Worm (Caenorhabditis elegans) whole organism, late embryonic: Measurements from ENCODE around the gene F48E3.6.

Experiments
- C38D4.7 ChIP-seq: fragments of 200-800 bp; sonication (Bioruptor generic); optimal IDR thresholded peaks from 2 replicates; lab custom pipeline; 2018; ENCODE audit warnings: mild to moderate bottlenecking, missing genetic modification characterization, moderate library complexity, missing compliant biosample characterization
- F13H6.1 ChIP-seq: sonication (generic microtip); optimal IDR thresholded peaks from 2 replicates; lab custom pipeline; 2016; ENCODE audit warnings: missing genetic modification characterization, missing compliant biosample characterization
- K02D7.2 ChIP-seq: sonication (generic microtip); optimal IDR thresholded peaks from 2 replicates; lab custom pipeline; 2017; ENCODE audit warnings: mild to moderate bottlenecking, missing genetic modification characterization, missing compliant biosample characterization
- K09A11.1 ChIP-seq: sonication (generic microtip); optimal IDR thresholded peaks from 2 replicates; lab custom pipeline; 2017; ENCODE audit warnings: antibody characterized with exemption, mild to moderate bottlenecking, missing genetic modification characterization, missing compliant biosample characterization; ENCODE audit not compliant: insufficient read depth
- T23F11.4 ChIP-seq: fragments of 200-800 bp; sonication (Bioruptor generic); optimal IDR thresholded peaks from 2 replicates; lab custom pipeline; 2018; ENCODE audit warnings: mild to moderate bottlenecking, missing genetic modification characterization, missing compliant biosample characterization
- Y22D7AL.16 ChIP-seq: sonication (generic microtip); optimal IDR thresholded peaks from 2 replicates; lab custom pipeline; 2016; ENCODE audit warnings: missing genetic modification characterization, missing compliant biosample characterization
- ama-1 ChIP-seq: fragments of 150-350 bp; optimal IDR thresholded peaks from 2 replicates; lab custom pipeline; 2014
- ceh-14 ChIP-seq: sonication (generic microtip); optimal IDR thresholded peaks from 2 replicates; lab custom pipeline; 2016; ENCODE audit warnings: missing genotype, missing genetic modification characterization, missing compliant biosample characterization
- ceh-18 ChIP-seq: sonication (generic microtip); optimal IDR thresholded peaks from 2 replicates; lab custom pipeline; 2016; ENCODE audit warnings: missing genetic modification characterization, missing compliant biosample characterization
- ceh-22 ChIP-seq: sonication (generic microtip); optimal IDR thresholded peaks from 2 replicates; lab custom pipeline; 2017; ENCODE audit warnings: missing biosample characterization, missing genetic modification characterization
- ceh-24 ChIP-seq: sonication (generic microtip); optimal IDR thresholded peaks from 2 replicates; lab custom pipeline; 2016; ENCODE audit warnings: mild to moderate bottlenecking, missing genetic modification characterization, missing compliant biosample characterization
- ceh-30 ChIP-seq: fragments of 150-350 bp; optimal IDR thresholded peaks from 2 replicates; lab custom pipeline; 2014; ENCODE audit warnings: missing biosample characterization, missing genetic modification characterization
- ceh-31 ChIP-seq: sonication (generic microtip); optimal IDR thresholded peaks from 2 replicates; lab custom pipeline; 2016; ENCODE audit warnings: missing genetic modification characterization, missing compliant biosample characterization
- ceh-34 ChIP-seq: sonication (generic microtip); optimal IDR thresholded peaks from 2 replicates; lab custom pipeline; 2016; ENCODE audit warnings: mild to moderate bottlenecking, missing genetic modification characterization, missing compliant biosample characterization
- ceh-48 ChIP-seq: sonication (generic microtip); optimal IDR thresholded peaks from 2 replicates; lab custom pipeline; 2016; ENCODE audit warnings: missing genetic modification characterization, inconsistent platforms, missing compliant biosample characterization
- dmd-4 ChIP-seq: sonication (generic microtip); optimal IDR thresholded peaks from 2 replicates; lab custom pipeline; 2016; ENCODE audit warnings: borderline replicate concordance, missing genetic modification characterization, missing compliant biosample characterization
- dve-1 ChIP-seq: sonication (generic microtip); optimal IDR thresholded peaks from 2 replicates; lab custom pipeline; 2017; ENCODE audit warnings: antibody characterized with exemption, mild to moderate bottlenecking, missing genetic modification characterization, missing compliant biosample characterization
- elt-4 ChIP-seq: sonication (generic microtip); optimal IDR thresholded peaks from 2 replicates; lab custom pipeline; 2016; ENCODE audit warnings: missing genetic modification characterization, missing compliant biosample characterization
- eyg-1 ChIP-seq: sonication (generic microtip); optimal IDR thresholded peaks from 2 replicates; lab custom pipeline; 2016; ENCODE audit warnings: missing genotype, missing genetic modification characterization, missing compliant biosample characterization
- fax-1 ChIP-seq: sonication (generic microtip); optimal IDR thresholded peaks from 2 replicates; lab custom pipeline; 2016; ENCODE audit warnings: missing genotype, missing genetic modification characterization, missing compliant biosample characterization
- fkh-10 ChIP-seq: fragments of 150-350 bp; optimal IDR thresholded peaks from 2 replicates; lab custom pipeline; 2014; ENCODE audit warnings: missing biosample characterization, missing genetic modification reagents, missing genetic modification characterization
- fkh-6 ChIP-seq: sonication (generic microtip); optimal IDR thresholded peaks from 2 replicates; lab custom pipeline; 2016; ENCODE audit warnings: missing genetic modification characterization, missing compliant biosample characterization
- gmeb-2 ChIP-seq: sonication (generic microtip); optimal IDR thresholded peaks from 2 replicates; lab custom pipeline; 2016; ENCODE audit warnings: missing genetic modification characterization, inconsistent platforms, missing compliant biosample characterization
- hlh-13 ChIP-seq: fragments of 200-800 bp; sonication (Bioruptor generic); optimal IDR thresholded peaks from 2 replicates; lab custom pipeline; 2018; ENCODE audit warnings: mild to moderate bottlenecking, missing genetic modification characterization, missing compliant biosample characterization
- hlh-15 ChIP-seq: sonication (generic microtip); optimal IDR thresholded peaks from 2 replicates; lab custom pipeline; 2016; ENCODE audit warnings: missing genetic modification characterization, missing compliant biosample characterization
- hlh-30 ChIP-seq: sonication (generic microtip); optimal IDR thresholded peaks from 2 replicates; lab custom pipeline; 2017; ENCODE audit warnings: antibody characterized with exemption, missing genetic modification characterization, missing compliant biosample characterization; ENCODE audit not compliant: insufficient read depth
- hlh-6 ChIP-seq: sonication (generic microtip); optimal IDR thresholded peaks from 2 replicates; lab custom pipeline; 2016; ENCODE audit warnings: missing genotype, missing genetic modification characterization, missing compliant biosample characterization
- lim-6 ChIP-seq: sonication (generic microtip); optimal IDR thresholded peaks from 2 replicates; lab custom pipeline; 2016; ENCODE audit warnings: missing genetic modification characterization, missing compliant biosample characterization
- lin-11 ChIP-seq: fragments of 200-800 bp; sonication (Bioruptor generic); optimal IDR thresholded peaks from 2 replicates; lab custom pipeline; 2018; ENCODE audit warnings: mild to moderate bottlenecking, missing genetic modification characterization, missing compliant biosample characterization
- madf-2 ChIP-seq: sonication (generic microtip); optimal IDR thresholded peaks from 2 replicates; lab custom pipeline; 2017; ENCODE audit warnings: missing genetic modification characterization, missing compliant biosample characterization
- mec-3 ChIP-seq: sonication (generic microtip); optimal IDR thresholded peaks from 2 replicates; lab custom pipeline; 2016; ENCODE audit warnings: borderline replicate concordance, missing genetic modification characterization, missing compliant biosample characterization
- nfya-1 ChIP-seq: sonication (generic microtip); optimal IDR thresholded peaks from 2 replicates; lab custom pipeline; 2017; ENCODE audit warnings: missing genetic modification characterization, mild to moderate bottlenecking, missing compliant biosample characterization, antibody characterized with exemption, moderate library complexity
- nhr-232 ChIP-seq: sonication (generic microtip); optimal IDR thresholded peaks from 2 replicates; lab custom pipeline; 2016; ENCODE audit warnings: missing genetic modification characterization, missing compliant biosample characterization
- odd-2 ChIP-seq: sonication (generic microtip); optimal IDR thresholded peaks from 2 replicates; lab custom pipeline; 2017; ENCODE audit warnings: antibody characterized with exemption, mild to moderate bottlenecking, missing genetic modification characterization, missing compliant biosample characterization
- pax-1 ChIP-seq: fragments of 150-350 bp; optimal IDR thresholded peaks from 2 replicates; lab custom pipeline; 2014; ENCODE audit warnings: missing biosample characterization, missing genetic modification characterization
- pha-2 ChIP-seq: sonication (generic microtip); optimal IDR thresholded peaks from 2 replicates; lab custom pipeline; 2017; ENCODE audit warnings: mild to moderate bottlenecking, missing genetic modification characterization, missing compliant biosample characterization
- pha-4 ChIP-seq: fragments of 150-350 bp; optimal IDR thresholded peaks from 2 replicates; lab custom pipeline; 2018; ENCODE audit warnings: missing biosample characterization, missing genetic modification reagents, missing genetic modification characterization
- pqm-1 ChIP-seq: sonication (generic microtip); optimal IDR thresholded peaks from 2 replicates; lab custom pipeline; 2016; ENCODE audit warnings: missing genetic modification characterization, missing compliant biosample characterization
- ref-2 ChIP-seq: sonication (generic microtip); optimal IDR thresholded peaks from 2 replicates; lab custom pipeline; 2016; ENCODE audit warnings: missing genetic modification characterization, missing compliant biosample characterization
- rnt-1 ChIP-seq: sonication (generic microtip); optimal IDR thresholded peaks from 2 replicates; lab custom pipeline; 2016; ENCODE audit warnings: missing genetic modification characterization, missing compliant biosample characterization
- sdc-2 ChIP-seq: sonication (generic microtip); optimal IDR thresholded peaks from 2 replicates; lab custom pipeline; 2016; ENCODE audit warnings: missing genotype, missing genetic modification characterization, missing compliant biosample characterization
- sox-2 ChIP-seq: fragments of 200-800 bp; sonication (Bioruptor generic); IDR thresholded peaks from 2 replicates; pipeline ENCODE4 v1.3.6; 2022; ENCODE audit warnings: missing genetic modification reagents, missing genetic modification characterization, missing compliant biosample characterization
- sox-4 ChIP-seq: sonication (generic microtip); optimal IDR thresholded peaks from 2 replicates; lab custom pipeline; 2017; ENCODE audit warnings: mild to moderate bottlenecking, missing genetic modification characterization, inconsistent platforms, missing compliant biosample characterization
- syd-9 ChIP-seq: sonication (generic microtip); optimal IDR thresholded peaks from 2 replicates; lab custom pipeline; 2016; ENCODE audit warnings: mild to moderate bottlenecking, missing genetic modification characterization, moderate library complexity, missing compliant biosample characterization
- tbx-2 ChIP-seq: sonication (generic microtip); optimal IDR thresholded peaks from 2 replicates; lab custom pipeline; 2016; ENCODE audit warnings: missing genetic modification characterization, missing compliant biosample characterization
- unc-3 ChIP-seq, 2 experiments: fragments of 200-800 bp in 1 of 2; sonication (Bioruptor generic) in 1 of 2; sonication (generic microtip) in 1 of 2; conservative IDR thresholded peaks in 1 of 2; optimal IDR thresholded peaks in 1 of 2; 2 replicates each; pipeline versions ENCODE4 v1.3.6 to Lab custom; 2016 to 2022; ENCODE audit warnings: missing compliant biosample characterization in 2 of 2, missing genetic modification characterization in 2 of 2, missing genetic modification reagents in 1 of 2
- unc-42 ChIP-seq: sonication (generic microtip); optimal IDR thresholded peaks from 2 replicates; lab custom pipeline; 2016; ENCODE audit warnings: missing genotype, missing genetic modification characterization, missing compliant biosample characterization
- unc-55 ChIP-seq: sonication (generic microtip); optimal IDR thresholded peaks from 2 replicates; lab custom pipeline; 2017; ENCODE audit warnings: missing biosample characterization, missing genetic modification reagents, missing genetic modification characterization
- unc-86 ChIP-seq: sonication (generic microtip); optimal IDR thresholded peaks from 2 replicates; lab custom pipeline; 2016; ENCODE audit warnings: missing genetic modification characterization, missing compliant biosample characterization
- zip-5 ChIP-seq: sonication (generic microtip); optimal IDR thresholded peaks from 2 replicates; lab custom pipeline; 2016; ENCODE audit warnings: missing genetic modification characterization, missing compliant biosample characterization

F48E3.6 gene

ce11 chrX:7506533-7506932 is 3.8 kb upstream of the F48E3.6 start, which contains the start of gene lgc-11:
TSS of gene lgc-11 (minus strand) at chrX:7506633.
- TF ChIP-seq hlh-30 (tag; lab: Kevin White, UChicago) (no peak), T23F11.4 (GFP tag; lab: Kevin White, UChicago) (no peak), ceh-14 (tag; lab: Kevin White, UChicago) (no peak), tbx-2 (tag; lab: Kevin White, UChicago) (no peak), hlh-6 (tag; lab: Kevin White, UChicago) (no peak), ceh-48 (no peak), ceh-22 (tag; lab: Kevin White, UChicago) (no peak), mec-3 (tag; lab: Kevin White, UChicago) (no peak), pha-2 (tag; lab: Kevin White, UChicago) (no peak), Y22D7AL.16 (no peak), zip-5 (tag; lab: Kevin White, UChicago) (no peak), unc-42 (no peak), hlh-13 (GFP tag; lab: Kevin White, UChicago) (no peak)

DNA sequence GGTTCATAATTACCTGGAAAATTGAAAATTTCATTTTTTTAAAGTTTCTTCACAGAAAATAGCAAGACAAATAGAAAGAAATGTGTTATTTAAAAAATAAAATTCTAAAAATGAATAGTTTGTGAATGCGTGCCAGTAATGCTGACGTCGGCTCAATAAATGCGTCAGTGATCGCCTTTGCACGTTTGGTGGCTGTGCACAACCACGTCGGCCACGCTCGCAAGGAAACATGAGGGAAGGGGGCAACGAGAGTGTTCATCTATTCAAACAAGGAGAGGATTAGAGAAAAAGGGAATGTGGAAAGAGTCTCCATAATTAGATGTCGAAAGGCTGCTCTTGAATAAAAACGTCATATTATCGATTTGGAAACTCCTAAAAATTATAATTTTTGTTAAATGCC is 1.7 kb downstream of the F48E3.6 start, which contains the start of gene uggt-1:
TSS of gene uggt-1 (minus strand) at position 13 of the 400 bp plus-strand sequence.
- TF ChIP-seq ama-1 (lab: Kevin White, UChicago), result no peak
- no peak for TF ChIP-seq pqm-1 (tag; lab: Kevin White, UChicago)
- TF ChIP-seq pha-4, result no peak
- TF ChIP-seq ceh-24 (tag; lab: Kevin White, UChicago), result no peak
- TF ChIP-seq sox-4 (tag; lab: Kevin White, UChicago), result peak; percentile 28
- TF ChIP-seq T23F11.4 (GFP tag; lab: Kevin White, UChicago), result peak; percentile 52
- TF ChIP-seq sox-2, result peak; percentile 62
- no peak for TF ChIP-seq eyg-1 (tag; lab: Kevin White, UChicago)
- peak; percentile 63 for TF ChIP-seq sdc-2 (tag; lab: Kevin White, UChicago)
- peak; percentile 86 for TF ChIP-seq nfya-1
- peak; percentile 70 for TF ChIP-seq ceh-18 (tag; lab: Kevin White, UChicago)
- TF ChIP-seq unc-3 (GFP tag; conservative IDR thresholded peaks at IDR 0.05; lab: Robert Waterston, UW), result no peak
- no peak for TF ChIP-seq unc-3 (tag; optimal IDR thresholded peaks at IDR 0.05; lab: Kevin White, UChicago)
- TF ChIP-seq ceh-30 (tag; lab: Kevin White, UChicago), result peak; percentile 42
- peak; percentile 26 for TF ChIP-seq syd-9 (tag; lab: Kevin White, UChicago)
- TF ChIP-seq K02D7.2 (tag; lab: Kevin White, UChicago), result no peak
- TF ChIP-seq ceh-34 (tag; lab: Kevin White, UChicago), result peak; percentile 80
- TF ChIP-seq rnt-1, result peak; percentile 54
- TF ChIP-seq mec-3 (tag; lab: Kevin White, UChicago), result no peak
- TF ChIP-seq pha-2 (tag; lab: Kevin White, UChicago), result no peak
- peak; percentile 61 for TF ChIP-seq unc-86 (tag; lab: Kevin White, UChicago)
- TF ChIP-seq ceh-31 (tag; lab: Kevin White, UChicago), result peak; percentile 87
- no peak for TF ChIP-seq fkh-10 (GFP tag; lab: Kevin White, UChicago)
- TF ChIP-seq dve-1, result peak; percentile 60
- TF ChIP-seq madf-2, result peak; percentile 0
- TF ChIP-seq unc-42, result peak; percentile 95
- peak; percentile 25 for TF ChIP-seq fax-1 (tag; lab: Kevin White, UChicago)
- peak; percentile 44 for TF ChIP-seq ceh-48
- no peak for TF ChIP-seq pax-1 (tag; lab: Kevin White, UChicago)
- no peak for TF ChIP-seq C38D4.7 (GFP tag; lab: Kevin White, UChicago)
- TF ChIP-seq hlh-6 (tag; lab: Kevin White, UChicago), result no peak
- TF ChIP-seq elt-4 (tag; lab: Kevin White, UChicago), result no peak
- TF ChIP-seq hlh-15, result no peak
- peak; percentile 23 for TF ChIP-seq Y22D7AL.16
- TF ChIP-seq dmd-4 (tag; lab: Kevin White, UChicago), result no peak
- TF ChIP-seq gmeb-2 (tag; lab: Kevin White, UChicago), result no peak
- no peak for TF ChIP-seq hlh-13 (GFP tag; lab: Kevin White, UChicago)
- TF ChIP-seq odd-2 (tag; lab: Kevin White, UChicago), result no peak
- TF ChIP-seq lin-11 (tag; lab: Kevin White, UChicago), result no peak
- TF ChIP-seq lim-6 (tag; lab: Kevin White, UChicago), result no peak
- TF ChIP-seq F13H6.1 (tag; lab: Kevin White, UChicago), result no peak
- no peak for TF ChIP-seq nhr-232 (tag; lab: Kevin White, UChicago)
- TF ChIP-seq ref-2 (tag; lab: Kevin White, UChicago), result peak; percentile 72
- no peak for TF ChIP-seq K09A11.1 (tag; lab: Kevin White, UChicago)
- TF ChIP-seq fkh-6, result no peak
- no peak for TF ChIP-seq unc-55 (GFP tag; lab: Kevin White, UChicago)
